Worm (Caenorhabditis elegans): ENCODE data around the gene npr-13.

The npr-13 gene

ce11 chrV:14838130-14838529 lies 20.3 kb downstream of the npr-13 start:
- TF ChIP-seq fos-1 (tag; optimal IDR thresholded peaks at IDR 0.05) = no peak
- no peak for TF ChIP-seq C16A3.4 (tag; optimal IDR thresholded peaks at IDR 0.05)
- TF ChIP-seq lin-15B (tag; optimal IDR thresholded peaks at IDR 0.05) = no peak
- TF ChIP-seq skn-1 (tag; optimal IDR thresholded peaks at IDR 0.05) = no peak
- TF ChIP-seq sptf-1 (tag; optimal IDR thresholded peaks at IDR 0.05) = no peak
- TF ChIP-seq nhr-28 (tag; optimal IDR thresholded peaks at IDR 0.05) = no peak
- TF ChIP-seq sox-4 (tag; optimal IDR thresholded peaks at IDR 0.05) = no peak
- no peak for TF ChIP-seq C34B4.2 (tag; optimal IDR thresholded peaks at IDR 0.05)
- no peak for TF ChIP-seq hpl-2 (GFP tag; optimal IDR thresholded peaks at IDR 0.05)
- no peak for TF ChIP-seq egl-27 (tag; optimal IDR thresholded peaks at IDR 0.05)
- TF ChIP-seq dpl-1 (GFP tag; optimal IDR thresholded peaks at IDR 0.05) = no peak
- no peak for TF ChIP-seq aha-1 (tag; optimal IDR thresholded peaks at IDR 0.05)

- TF ChIP-seq mep-1 (tag; optimal IDR thresholded peaks at IDR 0.05) (no peak), lin-14 (GFP tag; optimal IDR thresholded peaks at IDR 0.05) (peak; percentile 55), blmp-1 (tag; optimal IDR thresholded peaks at IDR 0.05) (peak; percentile 93), fkh-10 (GFP tag; optimal IDR thresholded peaks at IDR 0.05) (no peak), snu-23 (GFP tag; optimal IDR thresholded peaks at IDR 0.05) (peak; percentile 0), fkh-8 (tag; optimal IDR thresholded peaks at IDR 0.05) (no peak), irx-1 (tag; optimal IDR thresholded peaks at IDR 0.05) (no peak), dsc-1 (tag; optimal IDR thresholded peaks at IDR 0.05) (no peak), lin-13 (GFP tag; optimal IDR thresholded peaks at IDR 0.05) (no peak), efl-3 (GFP tag; optimal IDR thresholded peaks at IDR 0.05) (no peak)
Measured at ce11 chrV:14835075-14835991, 23.1 kb downstream of the npr-13 start.

ce11 chrV:14833219-14833618 lies 25.2 kb downstream of the npr-13 start:
- TF ChIP-seq C16A3.4 (tag; optimal IDR thresholded peaks at IDR 0.05) (no peak), mab-9 (GFP tag; IDR thresholded peaks at IDR 0.05) (no peak), Y116A8C.19 (tag; optimal IDR thresholded peaks at IDR 0.05; ENCODE audit: borderline replicate concordance) (no peak), swsn-7 (tag; optimal IDR thresholded peaks at IDR 0.05) (peak; percentile 15), nhr-11 (tag; optimal IDR thresholded peaks at IDR 0.05) (no peak), C34B4.2 (tag; optimal IDR thresholded peaks at IDR 0.05) (no peak), nhr-12 (tag; optimal IDR thresholded peaks at IDR 0.05) (no peak), lsy-2 (tag; optimal IDR thresholded peaks at IDR 0.05) (peak in 1 of 2 experiments; percentile 22), ztf-11 (tag; optimal IDR thresholded peaks at IDR 0.05) (peak in 1 of 2 experiments; percentile 5), ceh-82 (tag; optimal IDR thresholded peaks at IDR 0.05) (peak in 2 of 3 experiments; percentile 2 to 65), alr-1 (tag; optimal IDR thresholded peaks at IDR 0.05; ENCODE audit: borderline replicate concordance) (no peak), tbx-2 (tag; optimal IDR thresholded peaks at IDR 0.05) (peak; percentile 53), lin-39 (tag; optimal IDR thresholded peaks at IDR 0.05) (no peak), unc-130 (tag; optimal IDR thresholded peaks at IDR 0.05) (no peak), lin-14 (GFP tag; optimal IDR thresholded peaks at IDR 0.05) (peak; percentile 88), hlh-17 (GFP tag; optimal IDR thresholded peaks at IDR 0.05; ENCODE audit: borderline replicate concordance) (no peak), snu-23 (GFP tag; optimal IDR thresholded peaks at IDR 0.05) (peak; percentile 21), ces-1 (GFP tag; optimal IDR thresholded peaks at IDR 0.05) (no peak), isw-1 (GFP tag; IDR thresholded peaks at IDR 0.05) (peak; percentile 39; the same call in 1 of the 2 replicates), nhr-47 (tag; optimal IDR thresholded peaks at IDR 0.05) (peak; percentile 26), efl-1 (optimal IDR thresholded peaks at IDR 0.05) (peak; percentile 8 to 10), efl-1 (GFP tag; optimal IDR thresholded peaks at IDR 0.05 in 1 of 2) (peak in 1 of 2 experiments; percentile 45), dpl-1 (GFP tag; optimal IDR thresholded peaks at IDR 0.05) (peak in 1 of 3 experiments; percentile 11), snpc-4 (tag; optimal IDR thresholded peaks at IDR 0.05) (no peak), fos-1 (tag; optimal IDR thresholded peaks at IDR 0.05) (no peak), sox-4 (tag; optimal IDR thresholded peaks at IDR 0.05) (no peak), irx-1 (tag; optimal IDR thresholded peaks at IDR 0.05) (no peak), nhr-71 (tag; optimal IDR thresholded peaks at IDR 0.05) (peak; percentile 30), fkh-8 (tag; optimal IDR thresholded peaks at IDR 0.05) (peak; percentile 34), unc-86 (tag; optimal IDR thresholded peaks at IDR 0.05) (peak; percentile 59), lin-35 (GFP tag; optimal IDR thresholded peaks at IDR 0.05) (peak in 1 of 2 experiments; percentile 40)

Data from whole organism, L1 larva.